Worm (Caenorhabditis elegans): ENCODE data around the gene sqv-3.
A peak's percentile ranks its signal among the peaks of the same experiment; 100 is the strongest.

The sqv-3 gene

DNA sequence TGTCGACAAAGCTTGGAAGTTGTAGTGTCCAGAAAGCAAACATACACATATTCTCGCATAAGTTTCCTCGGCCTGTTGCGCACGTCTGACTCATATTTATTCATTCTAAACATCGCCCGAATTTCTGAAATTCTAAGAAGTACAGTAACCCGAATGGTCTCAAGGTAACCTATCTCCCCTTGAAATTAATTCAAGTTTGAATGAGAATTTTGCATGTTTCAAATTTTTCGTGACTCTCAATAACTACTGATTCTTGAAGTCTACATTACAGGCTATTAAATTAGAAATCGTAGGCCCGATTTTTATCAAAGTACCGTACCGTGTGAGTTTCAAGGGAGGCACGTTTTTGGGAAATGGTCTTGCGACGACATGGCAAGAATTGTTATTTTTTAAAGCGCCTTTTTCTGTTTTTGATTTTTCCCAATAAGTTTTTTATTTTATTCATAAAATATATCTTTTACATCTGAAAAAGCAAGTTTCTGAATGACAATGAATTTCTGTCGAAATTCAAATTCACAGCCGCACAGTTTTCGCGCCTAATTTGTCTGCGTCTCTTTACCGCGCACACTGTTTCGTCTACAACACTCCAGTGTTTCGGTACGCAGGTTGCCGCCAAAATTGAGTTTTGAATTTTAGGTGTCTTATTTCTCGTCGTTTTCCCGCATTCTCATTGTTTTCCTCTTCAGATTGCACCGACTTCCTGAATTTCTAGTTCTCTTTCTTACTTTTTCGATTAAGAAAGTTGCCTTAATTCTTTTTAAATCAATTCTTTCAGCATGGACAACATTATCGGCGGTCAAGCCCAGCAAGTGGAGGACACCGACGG is 13.7 kb upstream of the sqv-3 start, which contains the start of the genes R10E11.9 and mcm-6:
R10E11.9 (minus strand) TSS at position 51 of the 826 bp plus-strand sequence.
mcm-6 (plus strand) TSS at position 776 of the 826 bp plus-strand sequence.
- TF ChIP-seq tlp-1 (tag; optimal IDR thresholded peaks at IDR 0.05) (no peak), dsc-1 (tag; optimal IDR thresholded peaks at IDR 0.05) (no peak), efl-3 (GFP tag; optimal IDR thresholded peaks at IDR 0.05) (no peak), ceh-88 (GFP tag; IDR thresholded peaks at IDR 0.05) (no peak), elt-3 (tag; optimal IDR thresholded peaks at IDR 0.05) (no peak), snpc-4 (tag; optimal IDR thresholded peaks at IDR 0.05) (no peak), nhr-76 (tag; optimal IDR thresholded peaks at IDR 0.05) (no peak), fos-1 (tag; optimal IDR thresholded peaks at IDR 0.05) (no peak), ama-1 (optimal IDR thresholded peaks at IDR 0.05) (no peak), ztf-11 (tag; optimal IDR thresholded peaks at IDR 0.05) (no peak), ces-1 (GFP tag; optimal IDR thresholded peaks at IDR 0.05) (no peak), C16A3.4 (tag; optimal IDR thresholded peaks at IDR 0.05) (peak; percentile 40), sox-4 (tag; optimal IDR thresholded peaks at IDR 0.05) (no peak), alr-1 (tag; optimal IDR thresholded peaks at IDR 0.05; ENCODE audit: borderline replicate concordance) (no peak), efl-1 (optimal IDR thresholded peaks at IDR 0.05) (peak; percentile 78 to 83), efl-1 (GFP tag; optimal IDR thresholded peaks at IDR 0.05 in 1 of 2) (peak; percentile 83 to 97), ets-5 (GFP tag; IDR thresholded peaks at IDR 0.05) (no peak), lin-13 (GFP tag; optimal IDR thresholded peaks at IDR 0.05) (peak; percentile 26), egl-13 (tag; optimal IDR thresholded peaks at IDR 0.05) (no peak), dpl-1 (GFP tag; optimal IDR thresholded peaks at IDR 0.05) (peak; percentile 87 to 89 (median 88)), grh-1 (GFP tag; IDR thresholded peaks at IDR 0.05) (no peak), nhr-12 (tag; optimal IDR thresholded peaks at IDR 0.05) (no peak), lin-35 (GFP tag; optimal IDR thresholded peaks at IDR 0.05) (peak; percentile 56 to 88), sptf-1 (tag; optimal IDR thresholded peaks at IDR 0.05) (no peak), C34B4.2 (tag; optimal IDR thresholded peaks at IDR 0.05) (no peak), lir-3 (tag; optimal IDR thresholded peaks at IDR 0.05; ENCODE audit: poor library complexity) (no peak), nhr-85 (tag) (peak; percentile 52), ceh-82 (tag; optimal IDR thresholded peaks at IDR 0.05) (no peak), mef-2 (tag; optimal IDR thresholded peaks at IDR 0.05) (no peak), pax-3 (tag; optimal IDR thresholded peaks at IDR 0.05) (no peak), lin-14 (GFP tag; optimal IDR thresholded peaks at IDR 0.05) (peak; percentile 47), nhr-28 (tag; optimal IDR thresholded peaks at IDR 0.05) (no peak), ceh-90 (tag; optimal IDR thresholded peaks at IDR 0.05) (no peak), nhr-84 (tag; optimal IDR thresholded peaks at IDR 0.05) (no peak), isw-1 (GFP tag; IDR thresholded peaks at IDR 0.05) (no peak), ztf-4 (tag; optimal IDR thresholded peaks at IDR 0.05) (no peak), fkh-8 (tag; optimal IDR thresholded peaks at IDR 0.05) (no peak), pqm-1 (tag; optimal IDR thresholded peaks at IDR 0.05) (no peak), tbx-2 (tag; optimal IDR thresholded peaks at IDR 0.05) (no peak), unc-62 (GFP tag; optimal IDR thresholded peaks at IDR 0.05) (no peak), mep-1 (tag; optimal IDR thresholded peaks at IDR 0.05) (peak; percentile 63), irx-1 (tag; optimal IDR thresholded peaks at IDR 0.05) (no peak), sup-37 (GFP tag; optimal IDR thresholded peaks at IDR 0.05) (no peak), nhr-90 (tag; optimal IDR thresholded peaks at IDR 0.05; ENCODE audit: poor library complexity) (peak; percentile 22), unc-86 (tag; optimal IDR thresholded peaks at IDR 0.05) (no peak), egl-27 (tag; optimal IDR thresholded peaks at IDR 0.05) (no peak), aly-2 (tag; optimal IDR thresholded peaks at IDR 0.05) (no peak), Y116A8C.19 (tag; optimal IDR thresholded peaks at IDR 0.05; ENCODE audit: borderline replicate concordance) (no peak), nhr-71 (tag; optimal IDR thresholded peaks at IDR 0.05) (peak; percentile 33), nhr-11 (tag; optimal IDR thresholded peaks at IDR 0.05) (no peak), jun-1 (tag; optimal IDR thresholded peaks at IDR 0.05) (no peak), F16B12.6 (tag; optimal IDR thresholded peaks at IDR 0.05) (peak; percentile 27), rnt-1 (tag; optimal IDR thresholded peaks at IDR 0.05) (no peak)

Data from whole organism, L1 larva.